Fruit fly (Drosophila melanogaster) whole organism, adult: ENCODE measurements around the gene CG9263.

Source experiments
- CG11617 ChIP-seq: fragments of 200-800 bp; sonication (Bioruptor generic); optimal IDR thresholded peaks from 2 replicates; lab custom pipeline; 2017; ENCODE audit warnings: mild to moderate bottlenecking, missing biosample characterization, missing genetic modification reagents, missing genetic modification characterization
- CG12768 ChIP-seq: fragments of 200-800 bp; sonication (Bioruptor generic); optimal IDR thresholded peaks from 2 replicates; lab custom pipeline; 2017; ENCODE audit warnings: missing biosample characterization, missing genetic modification characterization, mild to moderate bottlenecking, moderate library complexity, missing genetic modification reagents
- CG14711 ChIP-seq: fragments of 200-800 bp; sonication (Bioruptor generic); optimal IDR thresholded peaks from 2 replicates; lab custom pipeline; 2018; ENCODE audit warnings: missing biosample characterization, mild to moderate bottlenecking, missing genetic modification characterization, moderate library complexity
- CG1620 ChIP-seq: fragments of 200-800 bp; sonication (Bioruptor generic); optimal IDR thresholded peaks from 2 replicates; lab custom pipeline; 2016; ENCODE audit warnings: missing biosample characterization, missing genetic modification characterization
- CG33017 ChIP-seq: fragments of 200-800 bp; sonication (Bioruptor generic); optimal IDR thresholded peaks from 2 replicates; lab custom pipeline; 2018; ENCODE audit warnings: missing biosample characterization, mild to moderate bottlenecking, missing genetic modification characterization, moderate library complexity
- CG5204 ChIP-seq: fragments of 200-800 bp; sonication (Bioruptor generic); optimal IDR thresholded peaks from 2 replicates; lab custom pipeline; 2016; ENCODE audit warnings: missing biosample characterization, missing genetic modification characterization
- CG7045 ChIP-seq: fragments of 200-800 bp; sonication (Bioruptor generic); optimal IDR thresholded peaks from 2 replicates; lab custom pipeline; 2017; ENCODE audit warnings: missing biosample characterization, mild to moderate bottlenecking, missing genetic modification characterization
- CG7101 ChIP-seq: fragments of 200-800 bp; sonication (Bioruptor generic); optimal IDR thresholded peaks from 2 replicates; lab custom pipeline; 2018; ENCODE audit warnings: missing biosample characterization, mild to moderate bottlenecking, missing genetic modification characterization, moderate library complexity
- Clk ChIP-seq: fragments of 200-800 bp; sonication (Bioruptor generic); optimal IDR thresholded peaks from 2 replicates; lab custom pipeline; 2017; ENCODE audit warnings: missing biosample characterization, missing genetic modification characterization
- Crg-1 ChIP-seq: fragments of 200-800 bp; sonication (Bioruptor generic); optimal IDR thresholded peaks from 2 replicates; lab custom pipeline; 2016; ENCODE audit warnings: missing biosample characterization, missing genetic modification characterization
- Hr96 ChIP-seq: fragments of 200-800 bp; sonication (Bioruptor generic); optimal IDR thresholded peaks from 2 replicates; lab custom pipeline; 2016; ENCODE audit warnings: missing biosample characterization, missing genetic modification characterization
- Mnt ChIP-seq: fragments of 200-800 bp; sonication (Bioruptor generic); optimal IDR thresholded peaks from 2 replicates; lab custom pipeline; 2016; ENCODE audit warnings: missing biosample characterization, mild to moderate bottlenecking, missing genetic modification characterization
- bab1 ChIP-seq: fragments of 200-800 bp; sonication (Bioruptor generic); optimal IDR thresholded peaks from 3 replicates; lab custom pipeline; 2019; ENCODE audit warnings: missing biosample characterization, mild to moderate bottlenecking, missing genetic modification characterization, moderate library complexity
- cic ChIP-seq: fragments of 200-800 bp; sonication (Bioruptor generic); optimal IDR thresholded peaks from 2 replicates; lab custom pipeline; 2017; ENCODE audit warnings: missing biosample characterization, mild to moderate bottlenecking, missing genetic modification characterization, moderate library complexity
- cnc ChIP-seq, 2 experiments: fragments of >200 bp; optimal IDR thresholded peaks; 2 replicates each; lab custom pipeline; 2017
- kay ChIP-seq: fragments of 200-800 bp; sonication (Bioruptor generic); peaks from one replicate; lab custom pipeline; 2016; ENCODE audit warnings: missing biosample characterization, missing genetic modification characterization, borderline replicate concordance
- ovo ChIP-seq: fragments of 200-800 bp; sonication (Bioruptor generic); optimal IDR thresholded peaks from 2 replicates; lab custom pipeline; 2016; ENCODE audit warnings: missing biosample characterization, missing genetic modification characterization
- pad ChIP-seq: fragments of 200-800 bp; sonication (Bioruptor generic); optimal IDR thresholded peaks from 3 replicates; lab custom pipeline; 2017; ENCODE audit warnings: missing biosample characterization, missing genetic modification characterization, mild to moderate bottlenecking, moderate library complexity, missing genetic modification reagents
- tj ChIP-seq: fragments of 200-800 bp; sonication (Bioruptor generic); optimal IDR thresholded peaks from 3 replicates; lab custom pipeline; 2017; ENCODE audit warnings: missing biosample characterization, mild to moderate bottlenecking, missing genetic modification characterization, moderate library complexity
- toe ChIP-seq: fragments of 200-800 bp; sonication (Bioruptor generic); optimal IDR thresholded peaks from 2 replicates; lab custom pipeline; 2016; ENCODE audit warnings: missing biosample characterization, missing genetic modification characterization

CG9263 gene

DNA sequence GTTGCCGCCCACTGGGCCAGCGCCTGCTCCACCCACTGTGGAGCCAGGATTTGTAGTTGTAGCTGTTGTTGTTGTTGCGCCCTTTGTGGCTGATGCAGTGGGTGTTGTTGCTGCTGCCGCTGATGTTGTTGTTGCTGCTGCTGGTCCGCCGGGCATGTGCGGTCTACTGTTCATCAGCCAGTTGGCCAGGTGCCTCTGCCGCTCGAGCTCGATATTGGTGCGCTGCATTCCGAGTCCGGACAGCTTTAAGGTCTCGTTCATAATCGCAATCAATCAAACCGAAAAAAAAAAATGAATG lies 29.4 kb downstream of the CG9263 start:
- TF ChIP-seq CG14711, result no peak
- no peak for TF ChIP-seq cnc (optimal IDR thresholded peaks at IDR 0.05; lab: Kevin White, UChicago)
- no peak for TF ChIP-seq cic (GFP tag; lab: Kevin White, UChicago)
- TF ChIP-seq pad, result no peak

DNA sequence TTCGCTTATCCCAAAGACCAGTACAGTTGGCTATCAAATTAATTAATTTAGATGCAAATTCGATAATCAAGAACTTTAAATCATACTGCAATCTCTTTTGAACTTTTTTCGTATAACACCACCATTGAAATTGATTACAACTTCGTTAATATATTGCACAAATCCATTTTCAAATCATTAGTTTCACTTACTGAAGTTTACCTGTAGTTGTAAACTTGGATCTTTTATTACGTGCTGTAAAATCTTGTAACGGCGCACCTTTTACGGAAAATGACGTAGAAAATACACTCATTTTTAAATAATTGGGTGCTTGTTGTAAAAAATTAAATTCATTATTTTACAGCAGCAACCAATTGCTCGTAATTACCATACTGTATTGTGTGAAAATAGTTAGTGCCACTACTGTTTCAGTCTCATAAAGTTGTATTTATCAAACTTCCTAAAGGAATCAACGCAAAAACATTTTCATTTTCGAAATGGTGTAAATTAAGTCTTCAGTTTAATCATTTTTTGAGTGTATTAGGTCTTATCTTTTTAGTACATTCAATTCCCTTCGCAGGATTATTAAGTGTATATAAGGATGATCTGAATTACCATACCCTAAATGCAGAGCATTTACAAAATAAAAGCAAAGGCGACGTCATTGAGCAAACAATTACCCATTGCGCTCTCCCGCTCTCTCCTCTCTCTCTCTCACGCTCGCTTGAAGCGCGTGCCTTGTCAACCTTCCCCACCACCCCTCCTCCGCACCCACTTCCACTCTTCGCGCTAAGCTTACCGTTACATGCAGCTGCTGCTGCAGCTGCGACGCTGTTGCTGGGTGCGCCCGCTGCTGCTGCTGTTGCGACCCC lies 30.0 kb downstream of the CG9263 start:
- TF ChIP-seq Mnt (GFP tag; lab: Kevin White, UChicago) (peak; percentile 4), Crg-1 (GFP tag; lab: Kevin White, UChicago) (no peak), CG7045 (GFP tag; lab: Kevin White, UChicago) (peak; percentile 23), CG5204 (GFP tag; lab: Kevin White, UChicago) (peak; percentile 22), tj (GFP tag; lab: Kevin White, UChicago) (no peak), CG11617 (GFP tag; lab: Kevin White, UChicago) (peak; percentile 41), CG12768 (peak; percentile 10), pad (peak; percentile 16), CG1620 (GFP tag; lab: Kevin White, UChicago) (no peak), bab1 (GFP tag; lab: Kevin White, UChicago) (peak; percentile 43), kay (GFP tag; lab: Kevin White, UChicago) (peak; percentile 94), ovo (peak; percentile 99), toe (GFP tag; lab: Kevin White, UChicago) (no peak), CG14711 (peak; percentile 57), CG7101 (tag; lab: Kevin White, UChicago) (peak; percentile 62), CG33017 (tag; lab: Kevin White, UChicago) (peak; percentile 71), Hr96 (GFP tag; lab: Kevin White, UChicago) (peak; percentile 59)

DNA sequence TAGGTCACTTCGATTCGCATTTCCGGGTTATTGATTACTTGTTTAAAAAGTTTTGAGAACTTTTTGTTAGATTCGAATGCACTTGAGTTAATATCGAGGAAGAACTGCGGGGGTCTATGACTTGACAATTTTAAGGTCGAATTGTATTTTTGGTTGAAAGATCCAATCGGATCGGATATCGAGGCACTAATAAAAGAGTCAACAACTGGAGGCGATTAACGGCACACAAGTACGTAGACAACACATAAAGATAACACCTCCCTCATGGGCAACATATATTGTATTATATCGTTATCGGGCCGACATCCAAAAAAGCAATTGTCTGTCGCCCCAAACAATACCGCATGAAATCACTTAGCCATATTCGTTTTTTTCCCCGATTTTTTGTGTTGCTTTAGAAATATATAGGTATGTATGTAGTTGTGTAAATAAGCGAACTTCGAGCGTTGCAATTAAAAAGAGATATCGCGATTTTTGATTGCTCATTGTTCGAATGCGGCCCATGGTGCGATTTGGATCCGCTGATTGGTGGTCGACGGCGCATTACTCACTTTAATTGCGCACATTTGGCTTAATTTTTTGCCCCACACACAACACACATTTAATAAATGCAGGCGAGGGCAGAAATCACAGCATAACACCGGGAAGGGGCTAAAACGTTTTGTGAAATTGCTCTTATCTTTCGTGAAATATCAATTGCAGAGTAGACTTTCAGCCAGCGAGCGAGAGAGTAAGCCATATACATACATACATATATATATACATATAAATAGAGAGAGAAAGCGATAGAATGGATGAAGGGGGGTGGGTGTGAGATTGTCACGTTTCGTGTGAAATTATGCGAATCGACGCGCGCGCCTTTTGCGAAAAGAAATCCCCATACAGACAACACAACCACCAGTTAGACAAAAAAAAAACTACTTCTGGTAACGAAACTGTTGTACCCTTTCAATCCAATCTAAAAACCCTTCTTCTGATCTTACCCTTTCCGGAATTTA lies 31.2 kb downstream of the CG9263 start:
- TF ChIP-seq CG1620 (GFP tag; lab: Kevin White, UChicago) (no peak), tj (GFP tag; lab: Kevin White, UChicago) (peak; percentile 96), CG5204 (GFP tag; lab: Kevin White, UChicago) (no peak), Crg-1 (GFP tag; lab: Kevin White, UChicago) (no peak), cnc (optimal IDR thresholded peaks at IDR 0.05; lab: Kevin White, UChicago) (no peak), CG12768 (peak; percentile 12), CG7101 (tag; lab: Kevin White, UChicago) (no peak), Hr96 (GFP tag; lab: Kevin White, UChicago) (no peak), CG7045 (GFP tag; lab: Kevin White, UChicago) (no peak), toe (GFP tag; lab: Kevin White, UChicago) (no peak), CG11617 (GFP tag; lab: Kevin White, UChicago) (no peak), Mnt (GFP tag; lab: Kevin White, UChicago) (peak; percentile 15), kay (GFP tag; lab: Kevin White, UChicago) (peak; percentile 86), pad (no peak), cic (GFP tag; lab: Kevin White, UChicago) (peak; percentile 41), bab1 (GFP tag; lab: Kevin White, UChicago) (peak; percentile 46)

DNA sequence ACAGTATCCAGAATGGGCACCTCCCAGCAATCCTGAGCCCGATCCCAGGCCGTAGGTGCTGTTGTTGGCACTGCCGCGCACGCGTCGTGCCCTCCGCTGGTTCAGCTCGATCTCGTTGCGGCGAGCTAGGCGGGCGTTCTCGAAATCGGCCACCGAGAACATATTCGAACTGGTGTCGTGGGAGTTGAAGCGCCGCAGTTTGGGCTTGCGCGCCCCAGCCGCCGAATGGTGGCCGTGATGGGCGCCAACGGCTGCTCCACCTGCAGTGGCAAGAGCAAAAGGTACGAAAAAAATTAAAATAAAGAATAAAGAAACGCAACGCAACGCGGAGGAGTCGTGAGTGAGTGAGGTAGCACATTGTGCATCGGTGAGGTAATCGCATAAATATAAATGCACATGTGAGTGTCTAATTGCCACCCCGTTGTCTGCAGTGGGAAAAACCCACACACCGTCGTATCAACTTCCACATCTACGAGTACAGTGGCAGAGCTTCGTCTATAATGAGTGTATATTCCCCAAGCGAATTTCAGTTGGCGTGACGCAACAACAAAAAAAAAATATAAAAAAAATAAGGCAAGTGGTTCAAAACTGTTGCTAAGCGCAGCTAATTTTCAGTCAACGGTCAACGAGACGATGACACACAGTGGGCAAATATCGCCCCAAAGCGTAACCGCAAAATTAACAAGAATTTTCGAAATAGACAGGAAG lies 32.7 kb downstream of the CG9263 start:
- TF ChIP-seq Mnt (GFP tag; lab: Kevin White, UChicago) (no peak), CG1620 (GFP tag; lab: Kevin White, UChicago) (no peak), Hr96 (GFP tag; lab: Kevin White, UChicago) (no peak), cnc (optimal IDR thresholded peaks at IDR 0.05; lab: Kevin White, UChicago) (no peak), toe (GFP tag; lab: Kevin White, UChicago) (no peak), tj (GFP tag; lab: Kevin White, UChicago) (peak; percentile 82), bab1 (GFP tag; lab: Kevin White, UChicago) (peak; percentile 3), cic (GFP tag; lab: Kevin White, UChicago) (no peak), CG14711 (no peak), CG11617 (GFP tag; lab: Kevin White, UChicago) (no peak), CG5204 (GFP tag; lab: Kevin White, UChicago) (no peak), ovo (no peak), CG7101 (tag; lab: Kevin White, UChicago) (no peak), CG33017 (tag; lab: Kevin White, UChicago) (no peak)

DNA sequence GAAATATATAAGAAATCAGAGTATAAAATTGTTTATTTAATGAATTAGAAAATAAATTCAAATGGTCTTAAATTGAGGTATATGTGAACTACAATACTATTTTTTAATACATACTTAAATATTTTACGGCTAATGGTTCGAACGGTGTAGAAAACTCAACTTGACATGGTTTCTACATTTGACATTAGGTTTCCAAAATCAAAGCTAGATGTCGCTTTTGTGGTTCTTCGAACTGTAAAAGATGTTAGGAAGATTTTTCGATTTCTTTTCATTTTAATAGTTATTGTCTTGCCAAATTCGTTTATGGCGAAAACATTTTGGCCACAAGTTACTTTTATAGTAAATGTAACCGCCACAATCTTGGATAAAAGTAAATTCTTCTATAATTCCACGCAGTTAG lies 42.0 kb downstream of the CG9263 start:
- TF ChIP-seq CG12768, result no peak
- no peak for TF ChIP-seq CG14711
- no peak for TF ChIP-seq CG5204 (GFP tag; lab: Kevin White, UChicago)
- no peak for TF ChIP-seq Crg-1 (GFP tag; lab: Kevin White, UChicago)
- TF ChIP-seq CG7045 (GFP tag; lab: Kevin White, UChicago), result no peak
- TF ChIP-seq toe (GFP tag; lab: Kevin White, UChicago), result no peak
- no peak for TF ChIP-seq cnc (optimal IDR thresholded peaks at IDR 0.05; lab: Kevin White, UChicago)
- TF ChIP-seq CG1620 (GFP tag; lab: Kevin White, UChicago), result no peak
- TF ChIP-seq CG33017 (tag; lab: Kevin White, UChicago), result no peak
- no peak for TF ChIP-seq ovo
- TF ChIP-seq Mnt (GFP tag; lab: Kevin White, UChicago), result no peak
- no peak for TF ChIP-seq kay (GFP tag; lab: Kevin White, UChicago)
- no peak for TF ChIP-seq pad
- no peak for TF ChIP-seq cic (GFP tag; lab: Kevin White, UChicago)
- no peak for TF ChIP-seq Clk (GFP tag; lab: Kevin White, UChicago)
- TF ChIP-seq CG7101 (tag; lab: Kevin White, UChicago), result no peak
- TF ChIP-seq tj (GFP tag; lab: Kevin White, UChicago), result no peak
- no peak for TF ChIP-seq CG11617 (GFP tag; lab: Kevin White, UChicago)
- TF ChIP-seq bab1 (GFP tag; lab: Kevin White, UChicago), result no peak
